Fruit fly (Drosophila melanogaster) whole organism, adult: Measurements from ENCODE around the gene AP-1gamma.

Experiments used
- CG11617 ChIP-seq: fragments of 200-800 bp; sonication (Bioruptor generic); optimal IDR thresholded peaks from 2 replicates; lab custom pipeline; 2017; ENCODE audit warnings: mild to moderate bottlenecking, missing biosample characterization, missing genetic modification reagents, missing genetic modification characterization
- CG12768 ChIP-seq: fragments of 200-800 bp; sonication (Bioruptor generic); optimal IDR thresholded peaks from 2 replicates; lab custom pipeline; 2017; ENCODE audit warnings: missing biosample characterization, missing genetic modification characterization, mild to moderate bottlenecking, moderate library complexity, missing genetic modification reagents
- CG14711 ChIP-seq: fragments of 200-800 bp; sonication (Bioruptor generic); optimal IDR thresholded peaks from 2 replicates; lab custom pipeline; 2018; ENCODE audit warnings: missing biosample characterization, mild to moderate bottlenecking, missing genetic modification characterization, moderate library complexity
- CG1620 ChIP-seq: fragments of 200-800 bp; sonication (Bioruptor generic); optimal IDR thresholded peaks from 2 replicates; lab custom pipeline; 2016; ENCODE audit warnings: missing biosample characterization, missing genetic modification characterization
- CG33017 ChIP-seq: fragments of 200-800 bp; sonication (Bioruptor generic); optimal IDR thresholded peaks from 2 replicates; lab custom pipeline; 2018; ENCODE audit warnings: missing biosample characterization, mild to moderate bottlenecking, missing genetic modification characterization, moderate library complexity
- CG5204 ChIP-seq: fragments of 200-800 bp; sonication (Bioruptor generic); optimal IDR thresholded peaks from 2 replicates; lab custom pipeline; 2016; ENCODE audit warnings: missing biosample characterization, missing genetic modification characterization
- CG7045 ChIP-seq: fragments of 200-800 bp; sonication (Bioruptor generic); optimal IDR thresholded peaks from 2 replicates; lab custom pipeline; 2017; ENCODE audit warnings: missing biosample characterization, mild to moderate bottlenecking, missing genetic modification characterization
- CG7101 ChIP-seq: fragments of 200-800 bp; sonication (Bioruptor generic); optimal IDR thresholded peaks from 2 replicates; lab custom pipeline; 2018; ENCODE audit warnings: missing biosample characterization, mild to moderate bottlenecking, missing genetic modification characterization, moderate library complexity
- Clk ChIP-seq: fragments of 200-800 bp; sonication (Bioruptor generic); optimal IDR thresholded peaks from 2 replicates; lab custom pipeline; 2017; ENCODE audit warnings: missing biosample characterization, missing genetic modification characterization
- Crg-1 ChIP-seq: fragments of 200-800 bp; sonication (Bioruptor generic); optimal IDR thresholded peaks from 2 replicates; lab custom pipeline; 2016; ENCODE audit warnings: missing biosample characterization, missing genetic modification characterization
- Hr96 ChIP-seq: fragments of 200-800 bp; sonication (Bioruptor generic); optimal IDR thresholded peaks from 2 replicates; lab custom pipeline; 2016; ENCODE audit warnings: missing biosample characterization, missing genetic modification characterization
- Mnt ChIP-seq: fragments of 200-800 bp; sonication (Bioruptor generic); optimal IDR thresholded peaks from 2 replicates; lab custom pipeline; 2016; ENCODE audit warnings: missing biosample characterization, mild to moderate bottlenecking, missing genetic modification characterization
- bab1 ChIP-seq: fragments of 200-800 bp; sonication (Bioruptor generic); optimal IDR thresholded peaks from 3 replicates; lab custom pipeline; 2019; ENCODE audit warnings: missing biosample characterization, mild to moderate bottlenecking, missing genetic modification characterization, moderate library complexity
- cic ChIP-seq: fragments of 200-800 bp; sonication (Bioruptor generic); optimal IDR thresholded peaks from 2 replicates; lab custom pipeline; 2017; ENCODE audit warnings: missing biosample characterization, mild to moderate bottlenecking, missing genetic modification characterization, moderate library complexity
- cnc ChIP-seq, 2 experiments: fragments of >200 bp; optimal IDR thresholded peaks; 2 replicates each; lab custom pipeline; 2017
- kay ChIP-seq: fragments of 200-800 bp; sonication (Bioruptor generic); peaks from one replicate; lab custom pipeline; 2016; ENCODE audit warnings: missing biosample characterization, missing genetic modification characterization, borderline replicate concordance
- ovo ChIP-seq: fragments of 200-800 bp; sonication (Bioruptor generic); optimal IDR thresholded peaks from 2 replicates; lab custom pipeline; 2016; ENCODE audit warnings: missing biosample characterization, missing genetic modification characterization
- pad ChIP-seq: fragments of 200-800 bp; sonication (Bioruptor generic); optimal IDR thresholded peaks from 3 replicates; lab custom pipeline; 2017; ENCODE audit warnings: missing biosample characterization, missing genetic modification characterization, mild to moderate bottlenecking, moderate library complexity, missing genetic modification reagents
- tj ChIP-seq: fragments of 200-800 bp; sonication (Bioruptor generic); optimal IDR thresholded peaks from 3 replicates; lab custom pipeline; 2017; ENCODE audit warnings: missing biosample characterization, mild to moderate bottlenecking, missing genetic modification characterization, moderate library complexity
- toe ChIP-seq: fragments of 200-800 bp; sonication (Bioruptor generic); optimal IDR thresholded peaks from 2 replicates; lab custom pipeline; 2016; ENCODE audit warnings: missing biosample characterization, missing genetic modification characterization

AP-1gamma gene

dm6 chrX:9066802-9067489, 41.5 kb upstream of the AP-1gamma start:
- TF ChIP-seq cic (GFP tag; lab: Kevin White, UChicago), result no peak
- TF ChIP-seq kay (GFP tag; lab: Kevin White, UChicago), result no peak
- no peak for TF ChIP-seq Mnt (GFP tag; lab: Kevin White, UChicago)
- no peak for TF ChIP-seq pad (GFP tag; lab: Kevin White, UChicago)
- no peak for TF ChIP-seq CG1620 (GFP tag; lab: Kevin White, UChicago)
- TF ChIP-seq CG7045 (GFP tag; lab: Kevin White, UChicago), result no peak
- no peak for TF ChIP-seq bab1 (GFP tag; lab: Kevin White, UChicago)
- TF ChIP-seq Clk (GFP tag; lab: Kevin White, UChicago), result no peak
- TF ChIP-seq CG12768 (GFP tag; lab: Kevin White, UChicago), result no peak
- TF ChIP-seq cnc (optimal IDR thresholded peaks at IDR 0.05; lab: Kevin White, UChicago), result no peak
- TF ChIP-seq Crg-1, result no peak
- no peak for TF ChIP-seq tj (GFP tag; lab: Kevin White, UChicago)
- TF ChIP-seq Hr96 (GFP tag; lab: Kevin White, UChicago), result no peak
- TF ChIP-seq CG11617, result no peak
- TF ChIP-seq CG14711 (tag; lab: Kevin White, UChicago), result no peak
- no peak for TF ChIP-seq CG33017

DNA sequence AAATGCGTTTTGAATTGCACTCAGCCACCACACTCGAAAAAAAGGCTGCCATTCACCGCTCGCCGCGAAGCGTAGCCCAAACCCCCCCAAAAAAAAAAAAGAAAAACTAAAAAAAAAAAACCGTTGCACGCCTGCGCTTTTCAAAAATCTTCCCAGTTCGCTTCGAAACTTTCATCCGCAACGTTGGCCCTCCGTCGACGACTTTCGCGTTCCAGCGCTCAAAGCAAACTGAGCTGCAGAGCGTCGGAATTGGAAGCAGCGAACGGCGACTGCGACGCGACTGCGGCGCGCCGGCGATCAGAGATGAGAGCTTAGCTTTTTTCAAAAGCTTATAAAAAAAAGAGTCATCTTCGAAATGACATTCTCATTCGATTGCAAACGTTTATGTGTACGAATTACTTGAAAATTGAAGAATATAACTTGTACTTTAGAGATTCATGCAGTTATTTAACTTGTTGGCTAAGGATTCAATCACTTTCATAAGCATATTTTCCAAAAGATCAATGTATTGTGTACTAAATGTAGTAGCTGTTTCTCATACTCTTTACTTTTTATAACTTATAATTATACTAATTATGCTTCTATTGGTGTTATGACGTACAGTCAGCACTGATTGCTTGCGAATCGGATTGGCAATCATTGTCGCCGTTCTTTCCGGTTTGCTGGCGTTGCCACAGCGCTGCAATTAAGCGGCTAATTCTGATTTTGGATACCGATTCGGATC, 40.6 kb upstream of the AP-1gamma start, which contains the start of gene CG15365:
Gene CG15365 (minus strand): TSS at position 230 of the 724 bp plus-strand sequence.
- TF ChIP-seq bab1 (GFP tag; lab: Kevin White, UChicago), result peak; percentile 17
- no peak for TF ChIP-seq CG11617
- peak; percentile 14 for TF ChIP-seq tj (GFP tag; lab: Kevin White, UChicago)
- no peak for TF ChIP-seq CG14711 (tag; lab: Kevin White, UChicago)
- no peak for TF ChIP-seq Crg-1
- peak; percentile 11 for TF ChIP-seq CG1620 (GFP tag; lab: Kevin White, UChicago)

DNA sequence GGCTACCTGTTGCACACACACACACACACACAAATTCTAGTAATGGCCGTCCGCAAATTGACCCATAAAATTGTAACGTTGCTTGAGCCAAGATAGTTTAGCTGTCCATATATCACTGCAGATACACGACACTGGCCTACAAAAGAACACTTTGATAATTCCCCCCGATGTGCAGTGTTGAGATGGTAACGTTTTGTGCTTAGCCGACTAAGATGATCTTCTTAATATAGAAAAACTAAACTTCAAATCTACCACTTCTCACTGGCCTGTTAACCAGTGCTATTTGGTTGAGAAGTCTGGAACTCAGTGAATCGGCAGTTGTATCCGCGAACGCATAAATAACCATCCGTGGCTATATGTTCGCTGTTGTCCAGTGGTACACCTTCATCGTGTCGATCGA, 39.7 kb upstream of the AP-1gamma start:
- TF ChIP-seq Crg-1 (no peak), Mnt (GFP tag; lab: Kevin White, UChicago) (no peak), cnc (optimal IDR thresholded peaks at IDR 0.05; lab: Kevin White, UChicago) (no peak)

dm6 chrX:9071308-9071707, 37.2 kb upstream of the AP-1gamma start, which contains the start of gene CG10970:
Gene CG10970, minus strand, starts transcription at chrX:9071408.
- TF ChIP-seq CG11617 (no peak), CG5204 (GFP tag; lab: Kevin White, UChicago) (no peak), pad (GFP tag; lab: Kevin White, UChicago) (no peak), CG7045 (GFP tag; lab: Kevin White, UChicago) (no peak), Clk (GFP tag; lab: Kevin White, UChicago) (no peak), CG1620 (GFP tag; lab: Kevin White, UChicago) (no peak), CG14711 (tag; lab: Kevin White, UChicago) (no peak), toe (GFP tag; lab: Kevin White, UChicago) (no peak), Hr96 (GFP tag; lab: Kevin White, UChicago) (no peak), kay (GFP tag; lab: Kevin White, UChicago) (no peak), Mnt (GFP tag; lab: Kevin White, UChicago) (no peak), tj (GFP tag; lab: Kevin White, UChicago) (no peak), cnc (optimal IDR thresholded peaks at IDR 0.05; lab: Kevin White, UChicago) (no peak), CG33017 (no peak), CG7101 (tag; lab: Kevin White, UChicago) (no peak), bab1 (GFP tag; lab: Kevin White, UChicago) (no peak)

- TF ChIP-seq CG11617 (no peak), pad (GFP tag; lab: Kevin White, UChicago) (no peak), CG7101 (tag; lab: Kevin White, UChicago) (no peak), toe (GFP tag; lab: Kevin White, UChicago) (no peak), bab1 (GFP tag; lab: Kevin White, UChicago) (no peak), CG1620 (GFP tag; lab: Kevin White, UChicago) (no peak), Mnt (GFP tag; lab: Kevin White, UChicago) (no peak), tj (GFP tag; lab: Kevin White, UChicago) (no peak), CG14711 (tag; lab: Kevin White, UChicago) (no peak), Clk (GFP tag; lab: Kevin White, UChicago) (no peak), ovo (no peak), Hr96 (GFP tag; lab: Kevin White, UChicago) (no peak), Crg-1 (no peak), cnc (optimal IDR thresholded peaks at IDR 0.05; lab: Kevin White, UChicago) (no peak), CG12768 (GFP tag; lab: Kevin White, UChicago) (no peak), cic (GFP tag; lab: Kevin White, UChicago) (no peak), CG33017 (no peak)
Measured at dm6 chrX:9074040-9074439, 34.5 kb upstream of the AP-1gamma start.
